Fruit fly (Drosophila melanogaster): Measurements from ENCODE around the gene CG8813.

CG8813 gene

DNA sequence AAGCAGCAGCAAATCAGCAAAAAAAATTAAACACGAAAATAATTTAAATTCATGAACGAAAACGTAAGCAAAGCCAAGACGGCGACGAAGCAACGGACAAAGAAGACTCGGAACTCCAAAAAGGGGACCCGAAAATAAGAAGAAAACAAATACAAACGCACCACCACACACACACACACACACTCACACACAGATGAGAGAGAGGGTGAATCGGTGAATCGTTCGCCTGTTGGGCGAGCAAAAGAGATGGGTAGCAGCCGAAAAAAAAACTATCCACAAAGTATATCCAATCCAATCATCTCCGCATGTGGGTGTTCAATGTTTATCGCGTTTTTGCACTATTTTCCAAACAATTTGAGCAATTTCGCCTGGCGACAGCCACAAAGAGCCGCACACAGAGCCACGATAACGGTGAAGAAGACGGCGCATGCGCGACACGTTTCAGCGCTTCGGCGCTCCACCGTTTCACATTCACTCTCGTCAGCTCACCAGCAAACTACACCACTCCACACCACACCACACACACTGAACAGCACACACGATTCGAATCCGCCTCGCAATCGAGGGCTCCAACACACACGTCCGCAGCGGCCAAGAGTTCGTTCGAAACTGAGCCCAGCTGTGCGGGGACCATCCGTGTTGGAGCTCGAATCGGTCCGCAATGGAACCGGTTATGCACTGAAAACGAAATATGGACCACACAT, 39.7 kb upstream of the CG8813 start, which contains the start of gene Duox (continued):
- TF ChIP-seq crp (GFP tag; optimal IDR thresholded peaks at IDR 0.05) = no peak
- TF ChIP-seq Dref (GFP tag; IDR thresholded peaks at IDR 0.05) = no peak
- TF ChIP-seq lov (optimal IDR thresholded peaks at IDR 0.05) = no peak
- no peak for TF ChIP-seq lov (GFP tag; IDR thresholded peaks at IDR 0.05)
- TF ChIP-seq fu2 (GFP tag; optimal IDR thresholded peaks at IDR 0.05) = no peak
- TF ChIP-seq CG10543 (GFP tag; optimal IDR thresholded peaks at IDR 0.05) = no peak
- no peak for TF ChIP-seq CG18619 (GFP tag; optimal IDR thresholded peaks at IDR 0.05)
- no peak for TF ChIP-seq Doc2 (GFP tag; IDR thresholded peaks at IDR 0.05)
- no peak for TF ChIP-seq gro (GFP tag; optimal IDR thresholded peaks at IDR 0.05)
- peak; percentile 21; the same call in 1 of the 2 replicates for TF ChIP-seq Bgb (GFP tag; IDR thresholded peaks at IDR 0.05; ENCODE audit: partially characterized antibody)
- no peak for TF ChIP-seq trh (GFP tag; optimal IDR thresholded peaks at IDR 0.05)
- TF ChIP-seq CG5180 (GFP tag; optimal IDR thresholded peaks at IDR 0.05) = peak; percentile 90
- TF ChIP-seq CG16813 (GFP tag; IDR thresholded peaks at IDR 0.05; ENCODE audit: partially characterized antibody) = no peak
- TF ChIP-seq Jarid2 (GFP tag; optimal IDR thresholded peaks at IDR 0.05) = peak; percentile 87
- TF ChIP-seq vfl (GFP tag; optimal IDR thresholded peaks at IDR 0.05) = no peak
- TF ChIP-seq zen2 (GFP tag; IDR thresholded peaks at IDR 0.05; ENCODE audit: partially characterized antibody) = peak; percentile 35; the same call in 2 of the 3 replicates
- TF ChIP-seq mld (GFP tag; IDR thresholded peaks at IDR 0.05; ENCODE audit: partially characterized antibody) = no peak
- TF ChIP-seq p53 (GFP tag; optimal IDR thresholded peaks at IDR 0.05) = no peak
- no peak for TF ChIP-seq CG4328 (GFP tag; optimal IDR thresholded peaks at IDR 0.05)
- no peak for TF ChIP-seq CG30020 (tag; optimal IDR thresholded peaks at IDR 0.05)
- no peak for TF ChIP-seq CG3726 (GFP tag; IDR thresholded peaks at IDR 0.05)
- TF ChIP-seq slp2 (GFP tag; optimal IDR thresholded peaks at IDR 0.05) = no peak
- TF ChIP-seq CG17568 (GFP tag; optimal IDR thresholded peaks at IDR 0.05) = no peak
- no peak for TF ChIP-seq danr (GFP tag; IDR thresholded peaks at IDR 0.05)
- no peak for TF ChIP-seq CG12659 (GFP tag; optimal IDR thresholded peaks at IDR 0.05)
- no peak for TF ChIP-seq CG18764 (GFP tag; optimal IDR thresholded peaks at IDR 0.05)
- peak; percentile 20 for TF ChIP-seq CG1832 (GFP tag; optimal IDR thresholded peaks at IDR 0.05)
- no peak for TF ChIP-seq gsb (GFP tag; IDR thresholded peaks at IDR 0.05)
- TF ChIP-seq CG4820 (GFP tag; optimal IDR thresholded peaks at IDR 0.05) = no peak
- TF ChIP-seq unc-4 (GFP tag; IDR thresholded peaks at IDR 0.05; ENCODE audit: partially characterized antibody) = 0 out of 2 replicates have a peak, but pooled peaks have one; percentile 18
- TF ChIP-seq chinmo (GFP tag; IDR thresholded peaks at IDR 0.05; ENCODE audit: partially characterized antibody) = peak; percentile 84; the same call in 1 of the 4 replicates
- peak; percentile 76 for TF ChIP-seq CG12769 (tag; optimal IDR thresholded peaks at IDR 0.05)
- TF ChIP-seq pita (GFP tag; optimal IDR thresholded peaks at IDR 0.05) = no peak
- TF ChIP-seq CG9932 (GFP tag; IDR thresholded peaks at IDR 0.05) = no peak
- peak; percentile 48; the same call in 1 of the 3 replicates for TF ChIP-seq Opbp (GFP tag; IDR thresholded peaks at IDR 0.05; ENCODE audit: partially characterized antibody)
- TF ChIP-seq CG18476 (GFP tag; optimal IDR thresholded peaks at IDR 0.05) = no peak
- no peak for TF ChIP-seq abd-A (tag; optimal IDR thresholded peaks at IDR 0.05)
- TF ChIP-seq HLHmδ (GFP tag; optimal IDR thresholded peaks at IDR 0.05) = peak; percentile 84
- no peak for TF ChIP-seq unpg (GFP tag; optimal IDR thresholded peaks at IDR 0.05)
- peak; percentile 48 for TF ChIP-seq CG9609 (GFP tag; optimal IDR thresholded peaks at IDR 0.05)
- no peak for TF ChIP-seq CG8290 (GFP tag; optimal IDR thresholded peaks at IDR 0.05)
- peak in 1 of 2 experiments; percentile 54 for TF ChIP-seq CG8290 (tag; optimal IDR thresholded peaks at IDR 0.05)
- TF ChIP-seq Dbx (GFP tag; IDR thresholded peaks at IDR 0.05) = no peak
- TF ChIP-seq pum (GFP tag; optimal IDR thresholded peaks at IDR 0.05) = no peak
- TF ChIP-seq CG42726 (GFP tag; IDR thresholded peaks at IDR 0.05; ENCODE audit: partially characterized antibody) = no peak
- TF ChIP-seq CG17829 (tag; optimal IDR thresholded peaks at IDR 0.05) = no peak
- no peak for TF ChIP-seq Rfx (GFP tag; IDR thresholded peaks at IDR 0.05)
- TF ChIP-seq CG31365 (tag; optimal IDR thresholded peaks at IDR 0.05) = no peak
- TF ChIP-seq Trl (optimal IDR thresholded peaks at IDR 0.05) = peak; percentile 10 to 42
- no peak for TF ChIP-seq Trl (GFP tag; optimal IDR thresholded peaks at IDR 0.05)
